Fruit fly (Drosophila melanogaster): ENCODE measurements around the gene SF2.

DNA sequence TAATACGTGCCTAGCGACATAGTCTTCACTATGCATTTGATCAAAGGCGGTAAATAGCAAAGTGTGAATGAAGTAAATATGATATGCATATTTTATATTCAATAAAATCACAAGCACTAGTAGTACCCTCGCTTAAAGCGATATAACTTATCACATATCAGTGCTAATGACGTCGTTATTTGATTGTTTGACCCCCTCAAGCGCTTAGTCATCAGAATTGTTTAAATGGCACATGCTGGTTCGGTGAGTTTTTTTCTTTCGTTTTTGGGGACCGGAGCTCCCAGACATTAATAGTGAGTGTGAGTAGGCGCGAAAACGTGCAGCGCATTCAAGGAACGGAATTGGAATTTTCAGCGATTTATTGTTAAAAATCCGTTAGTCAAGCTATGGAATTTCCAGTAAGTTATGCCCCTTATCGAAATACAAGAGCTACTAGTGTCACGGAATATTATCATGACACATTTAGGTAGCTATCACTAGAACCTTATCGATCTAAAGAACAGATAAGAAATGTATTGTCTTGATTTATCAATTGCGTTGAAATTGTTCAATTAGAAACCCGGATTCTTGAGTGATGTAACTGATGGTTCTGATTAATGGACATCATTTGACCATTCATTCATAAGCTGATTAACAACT, 6.0 kb upstream of the SF2 start:
- TF ChIP-seq CG8478 (optimal IDR thresholded peaks at IDR 0.05) (no peak), CTCF (optimal IDR thresholded peaks at IDR 0.05) (no peak)
